Worm (Caenorhabditis elegans) whole organism, late embryonic: ENCODE data around the gene nspg-1.

Source experiments
- T23F11.4 ChIP-seq: fragments of 200-800 bp; sonication (Bioruptor generic); optimal IDR thresholded peaks from 2 replicates; lab custom pipeline; 2018; ENCODE audit warnings: mild to moderate bottlenecking, missing genetic modification characterization, missing compliant biosample characterization
- Y22D7AL.16 ChIP-seq: sonication (generic microtip); optimal IDR thresholded peaks from 2 replicates; lab custom pipeline; 2016; ENCODE audit warnings: missing genetic modification characterization, missing compliant biosample characterization
- ahr-1 ChIP-seq: sonication (generic microtip); optimal IDR thresholded peaks from 2 replicates; lab custom pipeline; 2016; ENCODE audit warnings: missing genetic modification characterization, missing compliant biosample characterization
- ceh-14 ChIP-seq: sonication (generic microtip); optimal IDR thresholded peaks from 2 replicates; lab custom pipeline; 2016; ENCODE audit warnings: missing genotype, missing genetic modification characterization, missing compliant biosample characterization
- ceh-22 ChIP-seq: sonication (generic microtip); optimal IDR thresholded peaks from 2 replicates; lab custom pipeline; 2017; ENCODE audit warnings: missing biosample characterization, missing genetic modification characterization
- ceh-30 ChIP-seq: fragments of 150-350 bp; optimal IDR thresholded peaks from 2 replicates; lab custom pipeline; 2014; ENCODE audit warnings: missing biosample characterization, missing genetic modification characterization
- dmd-4 ChIP-seq: sonication (generic microtip); optimal IDR thresholded peaks from 2 replicates; lab custom pipeline; 2016; ENCODE audit warnings: borderline replicate concordance, missing genetic modification characterization, missing compliant biosample characterization
- dve-1 ChIP-seq: sonication (generic microtip); optimal IDR thresholded peaks from 2 replicates; lab custom pipeline; 2017; ENCODE audit warnings: antibody characterized with exemption, mild to moderate bottlenecking, missing genetic modification characterization, missing compliant biosample characterization
- fax-1 ChIP-seq: sonication (generic microtip); optimal IDR thresholded peaks from 2 replicates; lab custom pipeline; 2016; ENCODE audit warnings: missing genotype, missing genetic modification characterization, missing compliant biosample characterization
- hlh-30 ChIP-seq: sonication (generic microtip); optimal IDR thresholded peaks from 2 replicates; lab custom pipeline; 2017; ENCODE audit warnings: antibody characterized with exemption, missing genetic modification characterization, missing compliant biosample characterization; ENCODE audit not compliant: insufficient read depth
- lim-6 ChIP-seq: sonication (generic microtip); optimal IDR thresholded peaks from 2 replicates; lab custom pipeline; 2016; ENCODE audit warnings: missing genetic modification characterization, missing compliant biosample characterization
- madf-2 ChIP-seq: sonication (generic microtip); optimal IDR thresholded peaks from 2 replicates; lab custom pipeline; 2017; ENCODE audit warnings: missing genetic modification characterization, missing compliant biosample characterization
- nfya-1 ChIP-seq: sonication (generic microtip); optimal IDR thresholded peaks from 2 replicates; lab custom pipeline; 2017; ENCODE audit warnings: missing genetic modification characterization, mild to moderate bottlenecking, missing compliant biosample characterization, antibody characterized with exemption, moderate library complexity
- npax-4 ChIP-seq: sonication (generic microtip); optimal IDR thresholded peaks from 2 replicates; lab custom pipeline; 2016; ENCODE audit warnings: missing genetic modification characterization, missing compliant biosample characterization
- pros-1 ChIP-seq: fragments of 150-350 bp; optimal IDR thresholded peaks from 2 replicates; lab custom pipeline; 2014; ENCODE audit warnings: missing biosample characterization, missing genetic modification reagents, missing genetic modification characterization
- ref-2 ChIP-seq: sonication (generic microtip); optimal IDR thresholded peaks from 2 replicates; lab custom pipeline; 2016; ENCODE audit warnings: missing genetic modification characterization, missing compliant biosample characterization
- tbx-2 ChIP-seq: sonication (generic microtip); optimal IDR thresholded peaks from 2 replicates; lab custom pipeline; 2016; ENCODE audit warnings: missing genetic modification characterization, missing compliant biosample characterization
- tbx-7 ChIP-seq: sonication (generic microtip); optimal IDR thresholded peaks from 2 replicates; lab custom pipeline; 2016; ENCODE audit warnings: missing genotype, missing genetic modification characterization, missing compliant biosample characterization

nspg-1 gene

ce11 chrV:12814022-12814421, 53.9 kb downstream of the nspg-1 start, which contains the start of gene ZC443.3:
TSS of gene ZC443.3 (minus strand) at chrV:12814122.
- TF ChIP-seq dmd-4 (tag; lab: Kevin White, UChicago), result no peak
- no peak for TF ChIP-seq pros-1 (tag; lab: Kevin White, UChicago)
- TF ChIP-seq nfya-1 (tag; lab: Kevin White, UChicago), result no peak
- TF ChIP-seq ceh-14 (tag; lab: Kevin White, UChicago), result no peak
- no peak for TF ChIP-seq ahr-1 (tag; lab: Kevin White, UChicago)
- TF ChIP-seq tbx-7 (tag; lab: Kevin White, UChicago), result no peak
- no peak for TF ChIP-seq hlh-30 (tag; lab: Kevin White, UChicago)
- TF ChIP-seq lim-6 (tag; lab: Kevin White, UChicago), result no peak
- TF ChIP-seq ceh-22 (tag; lab: Kevin White, UChicago), result no peak
- TF ChIP-seq ref-2, result no peak
- TF ChIP-seq Y22D7AL.16 (tag; lab: Kevin White, UChicago), result no peak
- TF ChIP-seq madf-2 (tag; lab: Kevin White, UChicago), result no peak
- no peak for TF ChIP-seq npax-4 (tag; lab: Kevin White, UChicago)
- TF ChIP-seq tbx-2 (tag; lab: Kevin White, UChicago), result no peak
- TF ChIP-seq ceh-30 (tag; lab: Kevin White, UChicago), result no peak
- no peak for TF ChIP-seq fax-1
- TF ChIP-seq dve-1 (tag; lab: Kevin White, UChicago), result no peak
- TF ChIP-seq T23F11.4 (GFP tag; lab: Kevin White, UChicago), result no peak
